Fruit fly (Drosophila melanogaster) whole organism, embryonic: ENCODE data around the gene Lerp.

Experiments used
- ATbp ChIP-seq: fragments of 200-800 bp; sonication (Bioruptor generic); optimal IDR thresholded peaks from 2 replicates; lab custom pipeline; 2017; ENCODE audit warnings: missing biosample characterization, mild to moderate bottlenecking, missing genetic modification characterization, missing genetic modification reagents
- Awh ChIP-seq: fragments of 200-800 bp; sonication (Bioruptor generic); IDR thresholded peaks from 2 replicates; pipeline ENCODE4, ENCODE4 v1.3.6; 2022; ENCODE audit warnings: missing biosample characterization, missing genetic modification characterization
- Bteb2 ChIP-seq: fragments of 200-800 bp; sonication (Bioruptor generic); optimal IDR thresholded peaks from 2 replicates; lab custom pipeline; 2016; ENCODE audit warnings: missing biosample characterization, missing genetic modification characterization
- CG10209 ChIP-seq: fragments of 200-800 bp; sonication (Bioruptor generic); optimal IDR thresholded peaks from 3 replicates; lab custom pipeline; 2017; ENCODE audit warnings: missing biosample characterization, mild to moderate bottlenecking, missing genetic modification characterization, missing genetic modification reagents
- CG12236 ChIP-seq: fragments of 200-800 bp; sonication (Bioruptor generic); optimal IDR thresholded peaks from 2 replicates; lab custom pipeline; 2016; ENCODE audit warnings: missing biosample characterization, missing genetic modification characterization
- CG12299 ChIP-seq: fragments of 200-800 bp; sonication (Bioruptor generic); optimal IDR thresholded peaks from 2 replicates; lab custom pipeline; 2018; ENCODE audit warnings: missing biosample characterization, mild to moderate bottlenecking, missing genetic modification characterization
- CG12744 ChIP-seq: fragments of 200-800 bp; sonication (Bioruptor generic); optimal IDR thresholded peaks from 2 replicates; lab custom pipeline; 2016; ENCODE audit warnings: missing biosample characterization, missing genetic modification characterization
- CG13424 ChIP-seq: fragments of 200-800 bp; sonication (Bioruptor generic); optimal IDR thresholded peaks from 2 replicates; lab custom pipeline; 2019; ENCODE audit warnings: missing biosample characterization, mild to moderate bottlenecking, missing genetic modification characterization, moderate library complexity
- CG15479 ChIP-seq: fragments of 200-800 bp; sonication (Bioruptor generic); optimal IDR thresholded peaks from 3 replicates; lab custom pipeline; 2019; ENCODE audit warnings: missing biosample characterization, mild to moderate bottlenecking, missing genetic modification characterization, moderate library complexity
- CG1603 ChIP-seq: fragments of 200-800 bp; sonication (Bioruptor generic); optimal IDR thresholded peaks from 2 replicates; lab custom pipeline; 2019; ENCODE audit warnings: missing biosample characterization, mild to moderate bottlenecking, missing genetic modification characterization, moderate library complexity
- CG17612 ChIP-seq: fragments of 200-800 bp; sonication (Bioruptor generic); IDR thresholded peaks from 2 replicates; pipeline ENCODE4 v1.3.6; 2022; ENCODE audit warnings: missing biosample characterization, missing genetic modification characterization
- CG17829 ChIP-seq: fragments of 200-800 bp; optimal IDR thresholded peaks from 2 replicates; lab custom pipeline; 2019; ENCODE audit warnings: missing biosample characterization, mild to moderate bottlenecking, missing genetic modification characterization, moderate library complexity
- CG18262 ChIP-seq: fragments of 200-800 bp; optimal IDR thresholded peaks from 3 replicates; lab custom pipeline; 2019; ENCODE audit warnings: missing biosample characterization, mild to moderate bottlenecking, missing genetic modification characterization, moderate library complexity
- CG34422 ChIP-seq: fragments of 200-800 bp; sonication (Bioruptor generic); IDR thresholded peaks from 3 replicates; pipeline ENCODE4 v1.3.6; 2022; ENCODE audit warnings: missing biosample characterization, missing genetic modification characterization
- CG4854 ChIP-seq: fragments of 200-800 bp; sonication (Bioruptor generic); optimal IDR thresholded peaks from 2 replicates; lab custom pipeline; 2016; ENCODE audit warnings: missing biosample characterization, missing genetic modification characterization, inconsistent platforms
- CG6254 ChIP-seq: fragments of 200-800 bp; sonication (Bioruptor generic); optimal IDR thresholded peaks from 3 replicates; lab custom pipeline; 2017; ENCODE audit warnings: mild to moderate bottlenecking, missing biosample characterization, missing genetic modification reagents, missing genetic modification characterization
- CG6683 ChIP-seq: fragments of 200-800 bp; sonication (Bioruptor generic); optimal IDR thresholded peaks from 2 replicates; lab custom pipeline; 2017; ENCODE audit warnings: missing biosample characterization, mild to moderate bottlenecking, missing genetic modification characterization, missing genetic modification reagents
- CG6813 ChIP-seq: fragments of 200-800 bp; sonication (Bioruptor generic); optimal IDR thresholded peaks from 2 replicates; lab custom pipeline; 2017; ENCODE audit warnings: missing biosample characterization, missing genetic modification characterization, mild to moderate bottlenecking, moderate library complexity, missing genetic modification reagents
- CG7839 ChIP-seq: fragments of 200-800 bp; sonication (Bioruptor generic); optimal IDR thresholded peaks from 3 replicates; lab custom pipeline; 2018; ENCODE audit warnings: missing biosample characterization, mild to moderate bottlenecking, missing genetic modification characterization, moderate library complexity
- CG9932 ChIP-seq: fragments of 200-800 bp; sonication (Bioruptor generic); IDR thresholded peaks from 2 replicates; pipeline ENCODE4 v1.3.6; 2022; ENCODE audit warnings: missing biosample characterization, missing genetic modification characterization
- Ets65A ChIP-seq: fragments of 200-800 bp; sonication (Bioruptor generic); peaks from one replicate; lab custom pipeline; 2016; ENCODE audit warnings: missing biosample characterization, missing genetic modification characterization
- Med ChIP-seq: fragments of 200-800 bp; sonication (Bioruptor generic); peaks from one replicate; lab custom pipeline; 2016; ENCODE audit warnings: missing biosample characterization, missing genetic modification characterization, mild to moderate bottlenecking, inconsistent platforms, moderate library complexity
- Meics ChIP-seq: fragments of 200-800 bp; sonication (Bioruptor generic); optimal IDR thresholded peaks from 2 replicates; lab custom pipeline; 2017; ENCODE audit warnings: missing biosample characterization, mild to moderate bottlenecking, missing genetic modification characterization
- Oaz ChIP-seq: fragments of 200-800 bp; sonication (Bioruptor generic); IDR thresholded peaks from 2 replicates; pipeline ENCODE4 v1.3.6; 2022; ENCODE audit warnings: missing biosample characterization, missing genetic modification characterization
- Oli ChIP-seq: fragments of 200-800 bp; sonication (Bioruptor generic); optimal IDR thresholded peaks from 2 replicates; lab custom pipeline; 2018; ENCODE audit warnings: missing biosample characterization, mild to moderate bottlenecking, missing genetic modification characterization, moderate library complexity
- Opbp ChIP-seq: fragments of 200-800 bp; sonication (Bioruptor generic); IDR thresholded peaks from 3 replicates; pipeline ENCODE4 v1.3.6; 2022; ENCODE audit warnings: missing biosample characterization, missing genetic modification characterization; ENCODE audit not compliant: partially characterized antibody
- PHDP ChIP-seq: fragments of 200-800 bp; sonication (Bioruptor generic); optimal IDR thresholded peaks from 3 replicates; lab custom pipeline; 2018; ENCODE audit warnings: missing biosample characterization, mild to moderate bottlenecking, missing genetic modification characterization, moderate library complexity
- Ptx1 ChIP-seq: fragments of 200-800 bp; sonication (Bioruptor generic); IDR thresholded peaks from 2 replicates; pipeline ENCODE4 v1.3.6; 2022; ENCODE audit warnings: missing biosample characterization, missing genetic modification characterization
- Rfx ChIP-seq: fragments of 200-800 bp; sonication (Bioruptor generic); IDR thresholded peaks from 2 replicates; pipeline ENCODE4 v1.3.6; 2022; ENCODE audit warnings: missing biosample characterization, missing genetic modification characterization
- Rx ChIP-seq: fragments of 200-800 bp; sonication (Bioruptor generic); IDR thresholded peaks from 2 replicates; pipeline ENCODE4 v1.3.6; 2022; ENCODE audit warnings: missing biosample characterization, missing genetic modification characterization
- Side ChIP-seq: fragments of 200-800 bp; sonication (Bioruptor generic); optimal IDR thresholded peaks from 2 replicates; lab custom pipeline; 2016; ENCODE audit warnings: missing biosample characterization, missing genetic modification characterization
- Sin3A ChIP-seq: fragments of >200 bp; optimal IDR thresholded peaks from 2 replicates; lab custom pipeline; 2018
- Xbp1 ChIP-seq: fragments of 200-800 bp; sonication (Bioruptor generic); optimal IDR thresholded peaks from 3 replicates; lab custom pipeline; 2016; ENCODE audit warnings: missing biosample characterization, mild to moderate bottlenecking, missing genetic modification characterization
- bab2 ChIP-seq: fragments of 200-800 bp; sonication (Bioruptor generic); optimal IDR thresholded peaks from 2 replicates; lab custom pipeline; 2016; ENCODE audit warnings: missing biosample characterization, missing genetic modification characterization
- btn ChIP-seq: fragments of 200-800 bp; sonication (Bioruptor generic); optimal IDR thresholded peaks from 2 replicates; lab custom pipeline; 2016; ENCODE audit warnings: missing biosample characterization, missing genetic modification characterization
- dan ChIP-seq: fragments of 200-800 bp; sonication (Bioruptor generic); IDR thresholded peaks from 2 replicates; pipeline ENCODE4 v1.3.6; 2022; ENCODE audit warnings: missing biosample characterization, missing genetic modification characterization
- dpn ChIP-seq, 2 experiments: fragments of 200-800 bp; sonication (Bioruptor generic); optimal IDR thresholded peaks; 3 replicates each; lab custom pipeline; 2016; ENCODE audit warnings: missing biosample characterization in 2 of 2, missing genetic modification characterization in 2 of 2
- dysf ChIP-seq: fragments of 200-800 bp; sonication (Bioruptor generic); IDR thresholded peaks from 3 replicates; pipeline ENCODE4 v1.3.6; 2022; ENCODE audit warnings: missing biosample characterization, missing genetic modification characterization
- ems ChIP-seq: fragments of 200-800 bp; sonication (Bioruptor generic); optimal IDR thresholded peaks from 3 replicates; lab custom pipeline; 2016; ENCODE audit warnings: missing biosample characterization, missing genetic modification characterization
- hkb ChIP-seq, 2 experiments: fragments of 200-800 bp in 1 of 2; fragments of >200 bp in 1 of 2; sonication (Bioruptor generic) in 1 of 2; IDR thresholded peaks in 1 of 2; optimal IDR thresholded peaks in 1 of 2; 2 replicates each; pipeline versions ENCODE4 v1.3.6 to Lab custom; 2017 to 2022; ENCODE audit warnings: missing biosample characterization in 1 of 2, missing genetic modification characterization in 1 of 2
- jumu ChIP-seq: fragments of 200-800 bp; sonication (Bioruptor generic); optimal IDR thresholded peaks from 3 replicates; lab custom pipeline; 2016; ENCODE audit warnings: missing biosample characterization, missing genetic modification characterization
- maf-S ChIP-seq: fragments of 200-800 bp; sonication (Bioruptor generic); optimal IDR thresholded peaks from 2 replicates; lab custom pipeline; 2016; ENCODE audit warnings: missing biosample characterization, missing genetic modification characterization
- nau ChIP-seq: fragments of 200-800 bp; sonication (Bioruptor generic); optimal IDR thresholded peaks from 3 replicates; lab custom pipeline; 2017; ENCODE audit warnings: missing biosample characterization, mild to moderate bottlenecking, missing genetic modification characterization, missing genetic modification reagents
- nmo ChIP-seq: fragments of 200-800 bp; sonication (Bioruptor generic); optimal IDR thresholded peaks from 2 replicates; lab custom pipeline; 2018; ENCODE audit warnings: missing biosample characterization, mild to moderate bottlenecking, missing genetic modification characterization, moderate library complexity
- nom ChIP-seq: fragments of 200-800 bp; sonication (Bioruptor generic); optimal IDR thresholded peaks from 2 replicates; lab custom pipeline; 2017; ENCODE audit warnings: missing biosample characterization, missing genetic modification characterization, mild to moderate bottlenecking, moderate library complexity, missing genetic modification reagents
- onecut ChIP-seq: fragments of 200-800 bp; sonication (Bioruptor generic); IDR thresholded peaks from 2 replicates; pipeline ENCODE4 v1.3.6; 2022; ENCODE audit warnings: missing biosample characterization, missing genetic modification characterization
- org-1 ChIP-seq: fragments of 200-800 bp; sonication (Bioruptor generic); optimal IDR thresholded peaks from 2 replicates; lab custom pipeline; 2017; ENCODE audit warnings: missing biosample characterization, missing genetic modification characterization
- run ChIP-seq: fragments of 200-800 bp; sonication (Bioruptor generic); optimal IDR thresholded peaks from 3 replicates; lab custom pipeline; 2018; ENCODE audit warnings: missing biosample characterization, mild to moderate bottlenecking, missing genetic modification characterization
- scrt ChIP-seq: fragments of 200-800 bp; sonication (Bioruptor generic); optimal IDR thresholded peaks from 2 replicates; lab custom pipeline; 2018; ENCODE audit warnings: missing biosample characterization, mild to moderate bottlenecking, missing genetic modification characterization, moderate library complexity
- stc ChIP-seq: fragments of 200-800 bp; sonication (Bioruptor generic); IDR thresholded peaks from 2 replicates; pipeline ENCODE4 v1.3.6; 2022; ENCODE audit warnings: missing biosample characterization, missing genetic modification characterization
- toy ChIP-seq: fragments of 200-800 bp; sonication (Bioruptor generic); IDR thresholded peaks from 2 replicates; pipeline ENCODE4 v1.3.6; 2022; ENCODE audit warnings: missing biosample characterization, missing genetic modification characterization

The Lerp gene

DNA sequence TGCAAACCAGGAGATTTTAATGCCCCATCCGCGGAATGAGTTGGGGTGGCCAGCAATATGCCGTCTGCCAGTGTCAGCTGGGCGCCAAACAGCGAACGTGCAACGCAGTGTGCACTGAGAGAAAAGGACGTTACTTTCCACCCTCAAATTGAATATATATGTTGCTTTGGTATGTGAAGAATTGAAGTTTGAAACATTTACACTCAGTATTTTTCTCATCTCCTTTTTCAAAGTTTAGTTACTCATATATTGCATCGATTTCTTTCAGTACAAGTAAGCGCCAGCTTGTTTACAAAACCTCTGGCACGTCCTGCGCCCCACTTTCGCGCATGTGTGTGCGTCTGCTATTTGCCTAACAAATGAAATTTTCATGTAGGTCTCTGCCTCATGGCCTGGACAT, 3.7 kb downstream of the Lerp start (continued):
- peak; percentile 87 for TF ChIP-seq Ets65A (GFP tag; lab: Kevin White, UChicago)
- TF ChIP-seq CG1603, result peak; percentile 51
- no peak for TF ChIP-seq jumu (GFP tag; lab: Kevin White, UChicago)
- TF ChIP-seq dan (GFP tag; lab: Robert Waterston, UW), result 0 out of 2 replicates have a peak, but pooled peaks have one; percentile 33
- no peak for TF ChIP-seq Opbp (GFP tag; lab: Robert Waterston, UW)
- no peak for TF ChIP-seq CG12744
- TF ChIP-seq PHDP (tag; lab: Kevin White, UChicago), result peak; percentile 27
- peak; percentile 52 for TF ChIP-seq Side (GFP tag; lab: Kevin White, UChicago)
- TF ChIP-seq CG34422 (GFP tag; lab: Robert Waterston, UW), result no peak
- peak; percentile 82 for TF ChIP-seq Awh (GFP tag; lab: Robert Waterston, UW)
- no peak for TF ChIP-seq Bteb2 (GFP tag; lab: Kevin White, UChicago)
- peak; percentile 20 for TF ChIP-seq CG6813 (GFP tag; lab: Kevin White, UChicago)
- TF ChIP-seq CG12236, result no peak
- TF ChIP-seq CG13424, result peak; percentile 18
- peak; percentile 81 for TF ChIP-seq Med
- peak; percentile 10; the same call in 1 of the 2 replicates for TF ChIP-seq toy (GFP tag; lab: Robert Waterston, UW)
- peak; percentile 53 for TF ChIP-seq Ptx1 (GFP tag; lab: Robert Waterston, UW)
- peak; percentile 7 for TF ChIP-seq CG10209 (GFP tag; lab: Kevin White, UChicago)
- peak; percentile 52 for TF ChIP-seq CG7839
- TF ChIP-seq CG12299 (tag; lab: Kevin White, UChicago), result no peak
- peak; percentile 76 for TF ChIP-seq onecut (GFP tag; lab: Robert Waterston, UW)
- peak; percentile 38 for TF ChIP-seq Xbp1 (GFP tag; lab: Kevin White, UChicago)
- TF ChIP-seq nmo (GFP tag; lab: Kevin White, UChicago), result peak; percentile 28
- peak; percentile 55 for TF ChIP-seq CG18262
- no peak for TF ChIP-seq run (tag; lab: Kevin White, UChicago)
- peak; percentile 19 for TF ChIP-seq scrt (GFP tag; lab: Kevin White, UChicago)
- peak; percentile 61 for TF ChIP-seq Rfx (GFP tag; lab: Robert Waterston, UW)
- peak; percentile 20 for TF ChIP-seq ATbp
- peak in 1 of 2 experiments; percentile 70 for TF ChIP-seq dpn (GFP tag; optimal IDR thresholded peaks at IDR 0.05; lab: Kevin White, UChicago)
- peak; percentile 21 for TF ChIP-seq org-1 (GFP tag; lab: Kevin White, UChicago)
- TF ChIP-seq nau (GFP tag; lab: Kevin White, UChicago), result no peak
- peak; percentile 53; the same call in 1 of the 2 replicates for TF ChIP-seq Rx (GFP tag; lab: Robert Waterston, UW)
- no peak for TF ChIP-seq CG4854 (GFP tag; lab: Kevin White, UChicago)
- TF ChIP-seq nom, result no peak
- TF ChIP-seq CG17829 (tag; lab: Kevin White, UChicago), result peak; percentile 28
- no peak for TF ChIP-seq hkb (optimal IDR thresholded peaks at IDR 0.05; lab: Kevin White, UChicago)
- TF ChIP-seq hkb (GFP tag; IDR thresholded peaks at IDR 0.05; lab: Robert Waterston, UW), result peak; percentile 89
- TF ChIP-seq btn (GFP tag; lab: Kevin White, UChicago), result no peak
- TF ChIP-seq bab2 (GFP tag; lab: Kevin White, UChicago), result peak; percentile 22
- TF ChIP-seq dysf, result peak; percentile 56; the same call in 2 of the 3 replicates
- TF ChIP-seq Sin3A, result no peak
- TF ChIP-seq Oli (tag; lab: Kevin White, UChicago), result peak; percentile 42
- TF ChIP-seq CG6683 (GFP tag; lab: Kevin White, UChicago), result no peak
- no peak for TF ChIP-seq CG6254 (GFP tag; lab: Kevin White, UChicago)
- TF ChIP-seq stc (GFP tag; lab: Robert Waterston, UW), result peak; percentile 64; the same call in 1 of the 2 replicates
- no peak for TF ChIP-seq ems (GFP tag; lab: Kevin White, UChicago)
- no peak for TF ChIP-seq maf-S
- 0 out of 2 replicates have a peak, but pooled peaks have one; percentile 23 for TF ChIP-seq Oaz
- TF ChIP-seq CG9932 (GFP tag; lab: Robert Waterston, UW), result no peak
- TF ChIP-seq Meics (GFP tag; lab: Kevin White, UChicago), result peak; percentile 42
- no peak for TF ChIP-seq CG15479 (GFP tag; lab: Kevin White, UChicago)
- 0 out of 2 replicates have a peak, but pooled peaks have one; percentile 15 for TF ChIP-seq CG17612 (GFP tag; lab: Robert Waterston, UW)
